Fruit fly (Drosophila melanogaster): ENCODE data around the gene CG45307.

CG45307 gene

DNA sequence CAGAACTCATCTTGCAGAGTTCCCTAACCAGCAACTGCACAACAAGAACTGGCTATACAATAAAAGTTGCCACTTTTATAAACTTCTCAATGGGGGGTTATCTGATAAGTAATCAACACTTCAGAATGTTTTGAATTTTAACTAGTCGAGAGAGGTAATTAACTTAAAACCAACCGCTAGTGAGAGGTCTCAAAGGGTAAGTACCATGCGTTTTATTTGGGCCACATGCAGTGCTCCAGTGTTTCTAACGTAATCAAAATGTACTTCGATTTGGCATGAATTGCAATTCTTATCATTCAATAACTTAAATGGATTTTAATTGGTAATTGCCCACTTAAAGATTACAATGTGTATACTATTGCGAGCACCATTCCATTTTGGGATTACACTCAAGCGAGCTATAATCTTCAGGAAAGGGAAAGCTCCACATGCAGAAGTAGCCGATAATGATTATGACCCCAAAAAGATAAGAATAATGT lies 16.8 kb upstream of the CG45307 start, which contains the start of gene LManIII:
TSS of gene LManIII (minus strand) at position 51 of the 479 bp plus-strand sequence.
- no peak for TF ChIP-seq CG16779 (tag; optimal IDR thresholded peaks at IDR 0.05)
- TF ChIP-seq CG6854 (GFP tag; optimal IDR thresholded peaks at IDR 0.05): no peak
- TF ChIP-seq CG32006 (GFP tag; optimal IDR thresholded peaks at IDR 0.05): no peak
- no peak for TF ChIP-seq CG3919 (GFP tag; optimal IDR thresholded peaks at IDR 0.05)
- no peak for TF ChIP-seq Eip93F (GFP tag; optimal IDR thresholded peaks at IDR 0.05)
- no peak for TF ChIP-seq Sox15 (GFP tag; optimal IDR thresholded peaks at IDR 0.05)
- no peak for TF ChIP-seq eg (GFP tag; IDR thresholded peaks at IDR 0.05)
- TF ChIP-seq cyc (GFP tag; optimal IDR thresholded peaks at IDR 0.05): no peak

dm6 chr2L:8762833-8763232 lies 10.9 kb upstream of the CG45307 start:
- TF ChIP-seq Gug (GFP tag; IDR thresholded peaks at IDR 0.05) (no peak), spab (GFP tag; optimal IDR thresholded peaks at IDR 0.05) (peak; percentile 6)

dm6 chr2L:8747480-8747879 lies 4.4 kb downstream of the CG45307 start:
- TF ChIP-seq Met (GFP tag; optimal IDR thresholded peaks at IDR 0.05) (no peak), CG16779 (tag; optimal IDR thresholded peaks at IDR 0.05) (no peak), Gug (GFP tag; IDR thresholded peaks at IDR 0.05) (no peak), CG4318 (GFP tag; optimal IDR thresholded peaks at IDR 0.05) (no peak), CG3919 (GFP tag; optimal IDR thresholded peaks at IDR 0.05) (no peak), Smox (GFP tag; optimal IDR thresholded peaks at IDR 0.05) (no peak), CG1621 (tag; optimal IDR thresholded peaks at IDR 0.05) (no peak), Hr4 (GFP tag; optimal IDR thresholded peaks at IDR 0.05) (no peak), ss (GFP tag; optimal IDR thresholded peaks at IDR 0.05) (no peak), Eip78C (GFP tag) (no peak)

dm6 chr2L:8746350-8746759 lies 5.6 kb downstream of the CG45307 start:
- TF ChIP-seq topi (GFP tag; optimal IDR thresholded peaks at IDR 0.05) (peak; percentile 32), CG10631 (GFP tag; optimal IDR thresholded peaks at IDR 0.05) (no peak), svp (GFP tag) (peak; percentile 57), CG11902 (GFP tag; optimal IDR thresholded peaks at IDR 0.05) (no peak), CG6792 (GFP tag; optimal IDR thresholded peaks at IDR 0.05) (peak; percentile 11), CG3919 (GFP tag; optimal IDR thresholded peaks at IDR 0.05) (peak; percentile 20), Eip78C (GFP tag) (peak; percentile 77)

- TF ChIP-seq fd85E (GFP tag; optimal IDR thresholded peaks at IDR 0.05): no peak
- TF ChIP-seq salr (GFP tag; optimal IDR thresholded peaks at IDR 0.05): no peak
- TF ChIP-seq cyc (GFP tag; optimal IDR thresholded peaks at IDR 0.05): no peak
- TF ChIP-seq pdm3 (GFP tag; optimal IDR thresholded peaks at IDR 0.05): no peak
Observed at dm6 chr2L:8743082-8743481, 8.8 kb downstream of the CG45307 start.

DNA sequence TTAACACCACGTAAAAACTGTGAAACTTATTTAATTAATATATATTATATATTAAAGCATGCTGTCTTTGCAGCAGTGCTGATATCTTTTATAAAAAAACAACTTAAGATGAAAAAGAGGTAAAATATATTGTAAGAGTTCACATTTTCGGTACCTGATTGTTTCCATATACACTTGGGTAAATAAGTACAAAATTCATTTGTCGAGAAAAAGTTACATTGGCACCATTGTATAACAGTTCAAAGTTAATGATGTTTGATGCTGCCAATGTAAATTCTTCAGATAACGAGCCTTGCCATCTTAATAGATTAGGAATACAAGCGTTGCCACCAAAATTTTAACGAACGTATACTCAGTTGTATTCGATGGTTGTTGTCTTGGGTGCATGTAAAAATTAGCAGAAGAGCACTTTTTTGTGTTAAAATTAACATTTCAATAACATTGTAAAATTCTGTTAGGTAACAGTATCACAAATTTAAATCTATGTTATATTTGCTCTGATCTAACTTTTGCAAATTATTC lies 11.1 kb downstream of the CG45307 start:
- peak; percentile 27 for TF ChIP-seq Eip78C (GFP tag)
- TF ChIP-seq Ets21C (GFP tag; optimal IDR thresholded peaks at IDR 0.05): no peak
- no peak for TF ChIP-seq Sox14 (GFP tag; optimal IDR thresholded peaks at IDR 0.05)
- TF ChIP-seq CG6808 (GFP tag; optimal IDR thresholded peaks at IDR 0.05): peak; percentile 99
- TF ChIP-seq dsx (GFP tag; optimal IDR thresholded peaks at IDR 0.05; ENCODE audit: poor library complexity, severe bottlenecking): peak; percentile 43
- no peak for TF ChIP-seq CG9139 (GFP tag; optimal IDR thresholded peaks at IDR 0.05)
